Fruit fly (Drosophila melanogaster) whole organism, pupa: ENCODE results near the gene Acp63F.

Experiments used
- CG15710 ChIP-seq: fragments of 200-800 bp; sonication (Bioruptor generic); optimal IDR thresholded peaks from 2 replicates; lab custom pipeline; 2018; ENCODE audit warnings: missing biosample characterization, mild to moderate bottlenecking, missing genetic modification characterization, moderate library complexity
- CG17806 ChIP-seq: fragments of 200-800 bp; sonication (Bioruptor generic); optimal IDR thresholded peaks from 2 replicates; lab custom pipeline; 2018; ENCODE audit warnings: missing biosample characterization, mild to moderate bottlenecking, missing genetic modification characterization, moderate library complexity
- CG8301 ChIP-seq: fragments of 200-800 bp; sonication (Bioruptor generic); optimal IDR thresholded peaks from 2 replicates; lab custom pipeline; 2018; ENCODE audit warnings: missing biosample characterization, mild to moderate bottlenecking, missing genetic modification characterization
- Pif1A ChIP-seq: fragments of 200-800 bp; sonication (Bioruptor generic); optimal IDR thresholded peaks from 3 replicates; lab custom pipeline; 2016; ENCODE audit warnings: missing biosample characterization, missing genetic modification characterization

DNA sequence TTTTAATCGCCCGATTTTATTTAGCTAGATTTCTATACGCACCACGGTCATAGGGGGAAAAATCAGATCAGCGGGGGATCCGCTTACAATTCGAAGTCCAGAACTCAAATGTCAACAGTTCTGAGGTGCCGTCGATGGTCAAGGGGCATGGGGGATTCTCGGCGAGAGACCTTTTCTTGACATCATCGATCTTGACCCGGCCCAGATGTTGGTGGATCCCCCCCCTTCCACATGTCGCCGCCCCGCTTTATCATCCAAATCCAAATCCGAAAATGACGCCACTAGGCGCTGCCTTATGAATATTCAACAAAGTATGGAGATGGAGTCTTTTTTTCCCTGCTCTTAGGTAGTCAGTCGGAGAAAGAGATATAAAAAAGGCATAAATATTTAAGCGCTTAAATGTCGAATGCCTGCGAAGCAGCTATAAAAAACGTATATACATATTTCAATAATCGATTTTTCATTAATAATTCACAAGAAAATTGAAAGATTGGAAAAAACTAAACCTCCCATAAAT, 31.7 kb upstream of the Acp63F start:
- TF ChIP-seq CG8301 (no peak), Pif1A (no peak), CG17806 (tag; lab: Kevin White, UChicago) (no peak), CG15710 (tag; lab: Kevin White, UChicago) (no peak)
